Fruit fly (Drosophila melanogaster) whole organism, embryonic: ENCODE results near the gene ida.

ENCODE experiments used
- ATbp ChIP-seq: fragments of 200-800 bp; sonication (Bioruptor generic); optimal IDR thresholded peaks from 2 replicates; lab custom pipeline; 2017; ENCODE audit warnings: missing biosample characterization, mild to moderate bottlenecking, missing genetic modification characterization, missing genetic modification reagents
- B-H1 ChIP-seq: fragments of 200-800 bp; sonication (Bioruptor generic); IDR thresholded peaks from 3 replicates; pipeline ENCODE4 v1.3.6; 2022; ENCODE audit warnings: missing biosample characterization, missing genetic modification characterization
- Bdp1 ChIP-seq: fragments of 200-800 bp; sonication (Bioruptor generic); optimal IDR thresholded peaks from 3 replicates; lab custom pipeline; 2016; ENCODE audit warnings: missing biosample characterization, missing genetic modification characterization
- CG10147 ChIP-seq: fragments of 200-800 bp; sonication (Bioruptor generic); optimal IDR thresholded peaks from 2 replicates; lab custom pipeline; 2019; ENCODE audit warnings: missing biosample characterization, mild to moderate bottlenecking, missing genetic modification characterization, moderate library complexity
- CG10267 ChIP-seq: fragments of 200-800 bp; sonication (Bioruptor generic); optimal IDR thresholded peaks from 2 replicates; lab custom pipeline; 2018; ENCODE audit warnings: missing biosample characterization, mild to moderate bottlenecking, missing genetic modification characterization, moderate library complexity
- CG13287 ChIP-seq: fragments of 200-800 bp; sonication (Bioruptor generic); IDR thresholded peaks from 2 replicates; pipeline ENCODE4 v1.3.6; 2022; ENCODE audit warnings: missing biosample characterization, missing genetic modification characterization; ENCODE audit not compliant: partially characterized antibody
- CG1529 ChIP-seq: fragments of 200-800 bp; sonication (Bioruptor generic); optimal IDR thresholded peaks from 3 replicates; lab custom pipeline; 2018; ENCODE audit warnings: missing biosample characterization, missing genetic modification characterization
- CG15696 ChIP-seq: fragments of 200-800 bp; sonication (Bioruptor generic); optimal IDR thresholded peaks from 2 replicates; lab custom pipeline; 2019; ENCODE audit warnings: missing biosample characterization, mild to moderate bottlenecking, missing genetic modification characterization, moderate library complexity
- CG17328 ChIP-seq: fragments of 200-800 bp; sonication (Bioruptor generic); IDR thresholded peaks from 2 replicates; pipeline ENCODE4 v1.3.6; 2022; ENCODE audit warnings: missing biosample characterization, missing genetic modification characterization
- CG17385 ChIP-seq: fragments of 200-800 bp; sonication (Bioruptor generic); optimal IDR thresholded peaks from 3 replicates; lab custom pipeline; 2018; ENCODE audit warnings: missing biosample characterization, mild to moderate bottlenecking, missing genetic modification characterization
- CG17612 ChIP-seq: fragments of 200-800 bp; sonication (Bioruptor generic); IDR thresholded peaks from 2 replicates; pipeline ENCODE4 v1.3.6; 2022; ENCODE audit warnings: missing biosample characterization, missing genetic modification characterization
- CG17829 ChIP-seq: fragments of 200-800 bp; optimal IDR thresholded peaks from 2 replicates; lab custom pipeline; 2019; ENCODE audit warnings: missing biosample characterization, mild to moderate bottlenecking, missing genetic modification characterization, moderate library complexity
- CG1792 ChIP-seq: fragments of 200-800 bp; sonication (Bioruptor generic); optimal IDR thresholded peaks from 2 replicates; lab custom pipeline; 2016; ENCODE audit warnings: missing biosample characterization, missing genetic modification characterization
- CG1832 ChIP-seq: fragments of 200-800 bp; sonication (Bioruptor generic); optimal IDR thresholded peaks from 2 replicates; lab custom pipeline; 2017; ENCODE audit warnings: missing biosample characterization, mild to moderate bottlenecking, missing genetic modification characterization, inconsistent platforms
- CG18476 ChIP-seq: fragments of 200-800 bp; sonication (Bioruptor generic); optimal IDR thresholded peaks from 2 replicates; lab custom pipeline; 2016; ENCODE audit warnings: missing biosample characterization, mild to moderate bottlenecking, missing genetic modification characterization
- CG18599 ChIP-seq: fragments of 200-800 bp; sonication (Bioruptor generic); optimal IDR thresholded peaks from 3 replicates; lab custom pipeline; 2017; ENCODE audit warnings: missing biosample characterization, missing genetic modification characterization, mild to moderate bottlenecking, moderate library complexity, missing genetic modification reagents
- CG3163 ChIP-seq: fragments of 200-800 bp; sonication (Bioruptor generic); optimal IDR thresholded peaks from 3 replicates; lab custom pipeline; 2016; ENCODE audit warnings: missing biosample characterization, missing genetic modification characterization
- CG34376 ChIP-seq: fragments of 200-800 bp; sonication (Bioruptor generic); optimal IDR thresholded peaks from 2 replicates; lab custom pipeline; 2018; ENCODE audit warnings: missing biosample characterization, mild to moderate bottlenecking, missing genetic modification characterization
- CG42726 ChIP-seq: fragments of 200-800 bp; sonication (Bioruptor generic); IDR thresholded peaks from 2 replicates; pipeline ENCODE4 v1.3.6; 2022; ENCODE audit warnings: missing biosample characterization, missing genetic modification characterization; ENCODE audit not compliant: partially characterized antibody
- CG4404 ChIP-seq: fragments of 200-800 bp; sonication (Bioruptor generic); IDR thresholded peaks from 2 replicates; pipeline ENCODE4 v1.3.6; 2022; ENCODE audit warnings: missing biosample characterization, missing genetic modification characterization
- CG6765 ChIP-seq: fragments of 200-800 bp; sonication (Bioruptor generic); optimal IDR thresholded peaks from 3 replicates; lab custom pipeline; 2017; ENCODE audit warnings: missing biosample characterization, mild to moderate bottlenecking, missing genetic modification characterization
- CG7786 ChIP-seq: fragments of 200-800 bp; sonication (Bioruptor generic); optimal IDR thresholded peaks from 2 replicates; lab custom pipeline; 2016; ENCODE audit warnings: missing biosample characterization, missing genetic modification characterization
- CG8765 ChIP-seq: fragments of 200-800 bp; sonication (Bioruptor generic); IDR thresholded peaks from 2 replicates; pipeline ENCODE4 v1.3.6; 2022; ENCODE audit warnings: missing biosample characterization, missing genetic modification characterization
- CG8944 ChIP-seq: fragments of 200-800 bp; sonication (Bioruptor generic); optimal IDR thresholded peaks from 3 replicates; lab custom pipeline; 2016; ENCODE audit warnings: missing biosample characterization, missing genetic modification characterization
- D ChIP-seq, 2 experiments: fragments of 200-800 bp in 1 of 2; fragments of >200 bp in 1 of 2; sonication (Bioruptor generic) in 1 of 2; optimal IDR thresholded peaks; 2 replicates in 1 of 2; 3 replicates in 1 of 2; lab custom pipeline; 2017; ENCODE audit warnings: mild to moderate bottlenecking in 1 of 2, missing biosample characterization in 1 of 2, missing genetic modification characterization in 1 of 2, missing genetic modification reagents in 1 of 2
- HLH3B ChIP-seq: fragments of 200-800 bp; sonication (Bioruptor generic); IDR thresholded peaks from 2 replicates; pipeline ENCODE4 v1.3.6; 2022; ENCODE audit warnings: missing biosample characterization, missing genetic modification characterization
- Hand ChIP-seq: fragments of 200-800 bp; sonication (Bioruptor generic); optimal IDR thresholded peaks from 2 replicates; lab custom pipeline; 2017; ENCODE audit warnings: mild to moderate bottlenecking, missing biosample characterization, missing genetic modification reagents, missing genetic modification characterization
- HmgZ ChIP-seq: fragments of 200-800 bp; sonication (Bioruptor generic); optimal IDR thresholded peaks from 2 replicates; lab custom pipeline; 2018; ENCODE audit warnings: missing biosample characterization, mild to moderate bottlenecking, missing genetic modification characterization
- Hr3 ChIP-seq: fragments of 200-800 bp; sonication (Bioruptor generic); optimal IDR thresholded peaks from 3 replicates; lab custom pipeline; 2016; ENCODE audit warnings: missing biosample characterization, missing genetic modification characterization
- Nf-YC ChIP-seq: fragments of 200-800 bp; optimal IDR thresholded peaks from 3 replicates; lab custom pipeline; 2019; ENCODE audit warnings: missing biosample characterization, mild to moderate bottlenecking, missing genetic modification characterization, moderate library complexity
- Tbp ChIP-seq: fragments of >200 bp; optimal IDR thresholded peaks from 2 replicates; lab custom pipeline; 2018; ENCODE audit warnings: missing biosample characterization, missing genetic modification characterization
- Vsx1 ChIP-seq: fragments of 200-800 bp; sonication (Bioruptor generic); optimal IDR thresholded peaks from 2 replicates; lab custom pipeline; 2017; ENCODE audit warnings: missing biosample characterization, mild to moderate bottlenecking, missing genetic modification characterization, missing genetic modification reagents
- abd-A ChIP-seq: fragments of 200-800 bp; sonication (Bioruptor generic); optimal IDR thresholded peaks from 3 replicates; lab custom pipeline; 2019; ENCODE audit warnings: missing biosample characterization, mild to moderate bottlenecking, missing genetic modification characterization, moderate library complexity
- amos ChIP-seq: fragments of 200-800 bp; sonication (Bioruptor generic); IDR thresholded peaks from 2 replicates; pipeline ENCODE4 v1.3.6; 2022; ENCODE audit warnings: missing biosample characterization, missing genetic modification characterization; ENCODE audit not compliant: partially characterized antibody
- ap ChIP-seq: fragments of 200-800 bp; sonication (Bioruptor generic); IDR thresholded peaks from 2 replicates; pipeline ENCODE4 v1.3.6; 2022; ENCODE audit warnings: missing biosample characterization, missing genetic modification characterization
- ara ChIP-seq: fragments of 200-800 bp; sonication (Bioruptor generic); IDR thresholded peaks from 2 replicates; pipeline ENCODE4 v1.3.6; 2022; ENCODE audit warnings: missing biosample characterization, missing genetic modification characterization
- bsh ChIP-seq, 2 experiments: fragments of 200-800 bp; sonication (Bioruptor generic); optimal IDR thresholded peaks; 2 replicates each; lab custom pipeline; 2017 to 2018; ENCODE audit warnings: mild to moderate bottlenecking in 2 of 2, missing biosample characterization in 2 of 2, missing genetic modification characterization in 2 of 2, moderate library complexity in 1 of 2
- cas ChIP-seq: fragments of 200-800 bp; sonication (Bioruptor generic); IDR thresholded peaks from 2 replicates; pipeline ENCODE4 v1.3.6; 2022; ENCODE audit warnings: missing biosample characterization, missing genetic modification characterization
- en ChIP-seq: fragments of 200-800 bp; sonication (Bioruptor generic); optimal IDR thresholded peaks from 2 replicates; lab custom pipeline; 2016; ENCODE audit warnings: missing biosample characterization, missing genetic modification characterization
- eyg ChIP-seq: fragments of 200-800 bp; sonication (Bioruptor generic); optimal IDR thresholded peaks from 3 replicates; lab custom pipeline; 2016; ENCODE audit warnings: missing biosample characterization, missing genetic modification characterization
- gcm ChIP-seq: fragments of 200-800 bp; sonication (Bioruptor generic); optimal IDR thresholded peaks from 2 replicates; lab custom pipeline; 2019; ENCODE audit warnings: missing biosample characterization, mild to moderate bottlenecking, missing genetic modification characterization, moderate library complexity
- gem ChIP-seq: fragments of 200-800 bp; sonication (Bioruptor generic); optimal IDR thresholded peaks from 2 replicates; lab custom pipeline; 2019; ENCODE audit warnings: missing biosample characterization, mild to moderate bottlenecking, missing genetic modification characterization, moderate library complexity
- gsb-n ChIP-seq: fragments of 200-800 bp; sonication (Bioruptor generic); optimal IDR thresholded peaks from 3 replicates; lab custom pipeline; 2018; ENCODE audit warnings: missing biosample characterization, mild to moderate bottlenecking, missing genetic modification characterization
- ham ChIP-seq: fragments of 200-800 bp; sonication (Bioruptor generic); IDR thresholded peaks from 2 replicates; pipeline ENCODE4 v1.3.6; 2022; ENCODE audit warnings: missing biosample characterization, missing genetic modification characterization
- lov ChIP-seq, 2 experiments: fragments of 200-800 bp in 1 of 2; fragments of >200 bp in 1 of 2; sonication (Bioruptor generic) in 1 of 2; IDR thresholded peaks in 1 of 2; optimal IDR thresholded peaks in 1 of 2; 2 replicates in 1 of 2; 3 replicates in 1 of 2; pipeline versions ENCODE4 v1.3.6 to Lab custom; 2017 to 2022; ENCODE audit warnings: missing biosample characterization in 1 of 2, missing genetic modification characterization in 1 of 2
- nau ChIP-seq: fragments of 200-800 bp; sonication (Bioruptor generic); optimal IDR thresholded peaks from 3 replicates; lab custom pipeline; 2017; ENCODE audit warnings: missing biosample characterization, mild to moderate bottlenecking, missing genetic modification characterization, missing genetic modification reagents
- odd ChIP-seq: fragments of 200-800 bp; sonication (Bioruptor generic); optimal IDR thresholded peaks from 2 replicates; lab custom pipeline; 2017; ENCODE audit warnings: missing biosample characterization, mild to moderate bottlenecking, missing genetic modification characterization
- pnt ChIP-seq: fragments of 200-800 bp; sonication (Bioruptor generic); optimal IDR thresholded peaks from 3 replicates; lab custom pipeline; 2016; ENCODE audit warnings: missing biosample characterization, missing genetic modification characterization
- sd ChIP-seq: fragments of 200-800 bp; sonication (Bioruptor generic); optimal IDR thresholded peaks from 3 replicates; lab custom pipeline; 2018; ENCODE audit warnings: missing biosample characterization, mild to moderate bottlenecking, missing genetic modification characterization, moderate library complexity
- slbo ChIP-seq: fragments of 200-800 bp; sonication (Bioruptor generic); IDR thresholded peaks from 2 replicates; pipeline ENCODE4 v1.3.6; 2022; ENCODE audit warnings: missing biosample characterization, missing genetic modification characterization

ida gene

DNA sequence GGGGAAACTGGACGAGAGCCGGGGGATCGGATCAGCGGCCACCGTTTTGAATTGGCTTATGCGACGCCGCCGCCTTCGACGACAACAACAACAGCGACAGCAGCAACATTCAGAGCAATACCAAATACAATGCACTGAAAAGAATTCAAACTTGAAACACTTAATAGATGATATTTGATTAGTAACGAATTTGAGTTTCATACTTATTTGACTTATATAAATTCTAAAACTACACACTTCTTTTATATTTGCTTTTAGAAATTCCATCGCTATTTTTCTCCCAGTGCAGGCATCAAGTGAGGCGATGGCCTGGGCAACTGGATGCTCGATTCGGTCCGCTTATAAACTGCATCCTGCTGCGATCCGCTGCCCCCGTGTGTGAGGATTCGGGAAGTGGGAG is 37.1 kb upstream of the ida start (continued):
- TF ChIP-seq nau (GFP tag; lab: Kevin White, UChicago) (no peak), slbo (no peak), Hr3 (no peak), Nf-YC (no peak), HLH3B (GFP tag; lab: Robert Waterston, UW) (no peak), en (no peak), sd (tag; lab: Kevin White, UChicago) (no peak), pnt (GFP tag; lab: Kevin White, UChicago) (no peak), ap (GFP tag; lab: Robert Waterston, UW) (no peak), CG17385 (GFP tag; lab: Kevin White, UChicago) (no peak), B-H1 (no peak), Bdp1 (GFP tag; lab: Kevin White, UChicago) (no peak), CG18599 (GFP tag; lab: Kevin White, UChicago) (no peak), CG4404 (GFP tag; lab: Robert Waterston, UW) (peak; percentile 63), CG42726 (GFP tag; lab: Robert Waterston, UW) (no peak), amos (GFP tag; lab: Robert Waterston, UW) (no peak), CG6765 (GFP tag; lab: Kevin White, UChicago) (no peak), Tbp (no peak), gcm (GFP tag; lab: Kevin White, UChicago) (no peak), CG1529 (GFP tag; lab: Kevin White, UChicago) (no peak), lov (optimal IDR thresholded peaks at IDR 0.05; lab: Kevin White, UChicago) (no peak), lov (GFP tag; IDR thresholded peaks at IDR 0.05; lab: Robert Waterston, UW) (0 out of 3 replicates have a peak, but pooled peaks have one; percentile 6), CG1832 (GFP tag; lab: Kevin White, UChicago) (no peak), Hand (GFP tag; lab: Kevin White, UChicago) (no peak), CG3163 (GFP tag; lab: Kevin White, UChicago) (no peak), CG8765 (GFP tag; lab: Robert Waterston, UW) (peak; percentile 52; the same call in 1 of the 2 replicates), eyg (GFP tag; lab: Kevin White, UChicago) (no peak), D (optimal IDR thresholded peaks at IDR 0.05; lab: Kevin White, UChicago) (no peak), D (GFP tag; optimal IDR thresholded peaks at IDR 0.05; lab: Kevin White, UChicago) (no peak), CG1792 (GFP tag; lab: Kevin White, UChicago) (no peak), gem (peak; percentile 57), CG34376 (GFP tag; lab: Kevin White, UChicago) (no peak), CG17328 (GFP tag; lab: Robert Waterston, UW) (peak; percentile 52; the same call in 1 of the 2 replicates), CG7786 (no peak), CG18476 (GFP tag; lab: Kevin White, UChicago) (no peak), CG8944 (GFP tag; lab: Kevin White, UChicago) (no peak), bsh (GFP tag; optimal IDR thresholded peaks at IDR 0.05; lab: Kevin White, UChicago) (peak; percentile 21 to 54), Vsx1 (GFP tag; lab: Kevin White, UChicago) (no peak), HmgZ (tag; lab: Kevin White, UChicago) (no peak), ara (GFP tag; lab: Robert Waterston, UW) (peak; percentile 54), gsb-n (tag; lab: Kevin White, UChicago) (peak; percentile 14), CG17829 (peak; percentile 27), CG10147 (no peak), abd-A (tag; lab: Kevin White, UChicago) (no peak), CG13287 (GFP tag; lab: Robert Waterston, UW) (no peak), CG10267 (tag; lab: Kevin White, UChicago) (peak; percentile 20), ham (GFP tag; lab: Robert Waterston, UW) (no peak), odd (GFP tag; lab: Kevin White, UChicago) (no peak), cas (GFP tag; lab: Robert Waterston, UW) (no peak), CG15696 (tag; lab: Kevin White, UChicago) (no peak), ATbp (GFP tag; lab: Kevin White, UChicago) (no peak), CG17612 (GFP tag; lab: Robert Waterston, UW) (no peak)
